Fruit fly (Drosophila melanogaster) whole organism, wandering third instar larva: ENCODE measurements around the gene plx.

ENCODE experiments used
- Dfd ChIP-seq: fragments of >200 bp; optimal IDR thresholded peaks from 2 replicates; lab custom pipeline; 2017; ENCODE audit warnings: missing biosample characterization, missing genetic modification characterization
- Dif ChIP-seq: fragments of 200-275, 200-300 bp; sonication (Bioruptor generic); optimal IDR thresholded peaks from 2 replicates; lab custom pipeline; 2018; ENCODE audit warnings: missing biosample characterization, missing genetic modification characterization; ENCODE audit not compliant: partially characterized antibody
- GATAd ChIP-seq: sonication (Bioruptor generic); optimal IDR thresholded peaks from 2 replicates; lab custom pipeline; 2016; ENCODE audit warnings: missing biosample characterization, missing genetic modification characterization
- Hr78 ChIP-seq: fragments of >200 bp; optimal IDR thresholded peaks from 2 replicates; lab custom pipeline; 2017; ENCODE audit warnings: missing biosample characterization, missing genetic modification characterization
- Mio ChIP-seq: sonication (Bioruptor generic); optimal IDR thresholded peaks from 2 replicates; lab custom pipeline; 2016; ENCODE audit warnings: missing biosample characterization, missing genetic modification characterization
- Myc ChIP-seq: fragments of >200 bp; optimal IDR thresholded peaks from 2 replicates; lab custom pipeline; 2017
- Sp1 ChIP-seq: fragments of 200-800 bp; sonication (Bioruptor generic); optimal IDR thresholded peaks from 3 replicates; lab custom pipeline; 2019; ENCODE audit warnings: missing biosample characterization, mild to moderate bottlenecking, missing genetic modification characterization, moderate library complexity
- Vsx2 ChIP-seq: fragments of 200-300, 225-300 bp; sonication (Bioruptor generic); optimal IDR thresholded peaks from 2 replicates; lab custom pipeline; 2018; ENCODE audit warnings: missing biosample characterization, missing genetic modification characterization; ENCODE audit not compliant: partially characterized antibody
- ey ChIP-seq: fragments of 200-800 bp; sonication (Bioruptor generic); optimal IDR thresholded peaks from 2 replicates; lab custom pipeline; 2016; ENCODE audit warnings: missing biosample characterization, missing genetic modification characterization
- foxo ChIP-seq, 2 experiments: fragments of 200-800 bp; sonication (Bioruptor generic); optimal IDR thresholded peaks; 2 replicates in 1 of 2; 3 replicates in 1 of 2; lab custom pipeline; 2016 to 2017; ENCODE audit warnings: missing biosample characterization in 2 of 2, missing genetic modification characterization in 2 of 2
- pan ChIP-seq: fragments of >200 bp; optimal IDR thresholded peaks from 2 replicates; lab custom pipeline; 2017
- sage ChIP-seq: fragments of 200-800 bp; sonication (Bioruptor generic); optimal IDR thresholded peaks from 2 replicates; lab custom pipeline; 2016; ENCODE audit warnings: missing biosample characterization, mild to moderate bottlenecking, missing genetic modification characterization

DNA sequence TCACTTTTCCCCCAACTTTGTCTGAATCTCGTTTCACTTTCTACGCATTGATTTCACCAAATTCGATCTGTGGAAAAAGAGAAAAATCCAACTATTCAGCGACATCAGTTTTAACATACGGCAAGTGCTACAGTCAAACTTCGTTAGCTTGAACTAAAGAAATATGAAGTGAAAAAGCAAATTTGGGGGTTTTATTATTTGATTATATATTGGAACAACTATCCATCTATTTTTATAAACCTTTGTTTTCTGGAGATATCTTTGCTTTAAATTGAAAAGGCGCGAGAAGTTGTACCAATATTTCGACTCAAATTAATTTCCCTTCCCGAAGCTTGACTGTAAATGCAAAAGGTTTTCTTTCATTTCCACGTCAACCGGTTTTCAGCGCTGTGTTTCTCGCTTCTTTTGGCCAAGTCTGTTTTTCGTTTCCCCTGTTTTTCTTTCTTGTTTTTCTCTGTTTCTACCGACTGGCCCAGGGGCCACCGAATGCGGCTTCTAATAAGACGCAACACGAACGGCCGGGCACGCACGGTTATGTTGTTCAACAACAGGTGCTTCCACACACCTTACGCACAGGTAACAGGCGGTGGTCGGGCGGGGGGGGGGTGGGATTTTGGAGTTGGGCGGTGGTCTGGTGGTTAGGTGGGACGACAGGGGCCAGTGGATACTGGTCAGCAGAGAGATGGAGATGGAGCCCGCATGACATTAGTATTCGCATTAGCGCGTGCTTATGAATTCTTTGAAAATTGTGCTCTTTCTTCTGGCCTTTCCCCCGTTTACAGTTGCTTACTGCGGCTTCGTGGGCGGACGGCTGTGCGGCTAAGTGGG lies 2.5 kb upstream of the plx start:
- TF ChIP-seq sage (GFP tag; lab: Kevin White, UChicago): no peak
- TF ChIP-seq Dif (GFP tag; lab: Kevin White, UChicago): no peak
- TF ChIP-seq Mio (GFP tag; lab: Kevin White, UChicago): no peak
- TF ChIP-seq pan (lab: Kevin White, UChicago): no peak
- TF ChIP-seq foxo (GFP tag; optimal IDR thresholded peaks at IDR 0.05; lab: Kevin White, UChicago): no peak
- no peak for TF ChIP-seq GATAd (GFP tag; lab: Kevin White, UChicago)
- TF ChIP-seq Sp1 (GFP tag; lab: Kevin White, UChicago): no peak
- TF ChIP-seq Hr78 (GFP tag; lab: Kevin White, UChicago): no peak
- TF ChIP-seq Vsx2 (GFP tag; lab: Kevin White, UChicago): no peak
- no peak for TF ChIP-seq ey
- TF ChIP-seq Dfd (GFP tag; lab: Kevin White, UChicago): no peak
- TF ChIP-seq Myc: no peak
